Worm (Caenorhabditis elegans): Measurements from ENCODE around the gene F53F1.3.

DNA sequence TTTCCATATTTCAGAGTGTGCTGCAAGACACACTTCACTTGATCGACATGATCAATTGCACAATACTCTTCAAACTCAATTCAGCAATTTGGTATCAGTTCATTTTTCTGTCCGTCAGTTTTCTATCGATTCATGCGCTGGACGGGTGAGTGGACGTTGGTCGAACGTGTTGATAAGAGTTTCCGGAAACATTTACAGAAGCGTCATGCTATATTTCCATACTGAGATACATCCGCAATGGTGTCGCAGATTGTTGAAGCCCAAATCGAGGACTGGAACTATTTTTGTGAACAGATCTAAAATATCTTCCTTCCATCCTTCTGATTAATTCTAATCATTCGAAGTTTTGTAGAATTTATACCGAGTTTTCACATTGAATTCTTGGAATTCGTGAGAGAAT, 38.4 kb upstream of the F53F1.3 start:
- TF ChIP-seq zip-8 (tag; optimal IDR thresholded peaks at IDR 0.05) (no peak), unc-62 (GFP tag; optimal IDR thresholded peaks at IDR 0.05) (no peak), blmp-1 (tag; optimal IDR thresholded peaks at IDR 0.05) (no peak), nhr-76 (tag; optimal IDR thresholded peaks at IDR 0.05) (no peak), mep-1 (tag; optimal IDR thresholded peaks at IDR 0.05) (no peak), elt-1 (tag; optimal IDR thresholded peaks at IDR 0.05; ENCODE audit: borderline replicate concordance, insufficient read depth) (no peak), snpc-4 (tag; optimal IDR thresholded peaks at IDR 0.05) (no peak), pha-4 (tag; optimal IDR thresholded peaks at IDR 0.05) (no peak), ztf-11 (tag; optimal IDR thresholded peaks at IDR 0.05) (no peak), ces-1 (GFP tag; optimal IDR thresholded peaks at IDR 0.05) (no peak), ham-2 (GFP tag; optimal IDR thresholded peaks at IDR 0.05) (no peak), lsy-2 (tag; optimal IDR thresholded peaks at IDR 0.05) (no peak)
